Worm (Caenorhabditis elegans): ENCODE data around the gene degt-1.

The degt-1 gene

ce11 chrV:10535325-10535724, 4.8 kb upstream of the degt-1 start:
- no peak for TF ChIP-seq ama-1 (optimal IDR thresholded peaks at IDR 0.05)
- TF ChIP-seq pes-1 (GFP tag; IDR thresholded peaks at IDR 0.05): no peak
- no peak for TF ChIP-seq hmbx-1 (tag; optimal IDR thresholded peaks at IDR 0.05)
- TF ChIP-seq tbx-37 (GFP tag; conservative IDR thresholded peaks at IDR 0.05): no peak
- no peak for TF ChIP-seq tbx-11 (GFP tag; IDR thresholded peaks at IDR 0.05)
- TF ChIP-seq F13C5.2 (tag; optimal IDR thresholded peaks at IDR 0.05): no peak

DNA sequence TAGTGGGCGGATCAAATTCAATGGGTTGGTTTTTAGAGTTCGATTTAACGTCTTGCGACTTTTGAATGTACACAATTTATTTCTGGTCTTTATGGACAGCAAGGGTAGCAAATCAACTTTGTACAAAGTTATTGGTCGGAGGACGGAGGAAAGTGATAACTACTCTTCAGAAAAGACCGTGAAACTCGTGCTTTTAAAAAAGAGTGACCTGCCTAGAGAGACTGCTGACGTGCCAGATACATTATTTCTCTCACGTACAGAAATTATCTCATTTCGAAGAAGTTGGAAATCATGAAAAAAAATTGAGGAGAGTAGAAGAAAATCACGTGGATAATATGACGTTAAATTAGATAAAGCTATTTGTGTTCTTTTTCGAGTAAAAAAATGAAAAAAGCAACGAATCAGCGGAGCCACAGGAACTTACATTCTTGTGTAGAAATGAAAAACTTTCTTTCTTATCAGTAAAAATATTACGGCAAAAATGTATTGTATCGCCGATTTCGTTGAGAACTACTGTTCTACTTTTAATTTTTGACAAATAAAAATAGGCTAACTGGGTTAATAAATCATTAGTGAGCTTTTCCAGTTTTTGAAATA, 3.9 kb upstream of the degt-1 start, which contains the start of gene ppm-1.A:
Gene ppm-1.A, minus strand, starts transcription at position 294 of the 597 bp plus-strand sequence.
- TF ChIP-seq ceh-36 (tag; optimal IDR thresholded peaks at IDR 0.05) (no peak), B0310.2 (tag; optimal IDR thresholded peaks at IDR 0.05) (no peak), ets-7 (tag; optimal IDR thresholded peaks at IDR 0.05) (no peak), hnd-1 (tag; optimal IDR thresholded peaks at IDR 0.05) (no peak), hmg-4 (GFP tag; optimal IDR thresholded peaks at IDR 0.05) (no peak), pes-1 (GFP tag; IDR thresholded peaks at IDR 0.05) (no peak), tbx-11 (GFP tag; IDR thresholded peaks at IDR 0.05) (no peak), tbx-37 (GFP tag; conservative IDR thresholded peaks at IDR 0.05) (no peak), ama-1 (optimal IDR thresholded peaks at IDR 0.05) (no peak), flt-1 (GFP tag; IDR thresholded peaks at IDR 0.05) (no peak), sea-1 (GFP tag; conservative IDR thresholded peaks at IDR 0.05) (no peak), F13C5.2 (tag; optimal IDR thresholded peaks at IDR 0.05) (no peak), ceh-13 (GFP tag; optimal IDR thresholded peaks at IDR 0.05) (no peak), scrt-1 (GFP tag; IDR thresholded peaks at IDR 0.05) (no peak), aly-1 (tag; optimal IDR thresholded peaks at IDR 0.05) (no peak), tra-4 (tag; optimal IDR thresholded peaks at IDR 0.05) (no peak)

- TF ChIP-seq tra-4 (tag; optimal IDR thresholded peaks at IDR 0.05) (no peak), B0310.2 (tag; optimal IDR thresholded peaks at IDR 0.05) (no peak), pes-1 (GFP tag; IDR thresholded peaks at IDR 0.05) (no peak), hnd-1 (tag; optimal IDR thresholded peaks at IDR 0.05) (no peak), hmbx-1 (tag; optimal IDR thresholded peaks at IDR 0.05) (no peak), sea-1 (GFP tag; conservative IDR thresholded peaks at IDR 0.05) (no peak), tbx-37 (GFP tag; conservative IDR thresholded peaks at IDR 0.05) (no peak), F13C5.2 (tag; optimal IDR thresholded peaks at IDR 0.05) (peak; percentile 11), aly-1 (tag; optimal IDR thresholded peaks at IDR 0.05) (no peak), hmg-4 (GFP tag; optimal IDR thresholded peaks at IDR 0.05) (peak; percentile 50), flt-1 (GFP tag; IDR thresholded peaks at IDR 0.05) (no peak)
Observed at ce11 chrV:10536808-10537207, 3.3 kb upstream of the degt-1 start.

- TF ChIP-seq ama-1 (optimal IDR thresholded peaks at IDR 0.05) (no peak), ets-7 (tag; optimal IDR thresholded peaks at IDR 0.05) (no peak), ceh-36 (tag; optimal IDR thresholded peaks at IDR 0.05) (no peak), hmbx-1 (tag; optimal IDR thresholded peaks at IDR 0.05) (no peak)
Observed at ce11 chrV:10539114-10539513, 1.0 kb upstream of the degt-1 start, which contains the start of gene F25D1.8. Gene F25D1.8 (plus strand): TSS chrV:10539414.

DNA sequence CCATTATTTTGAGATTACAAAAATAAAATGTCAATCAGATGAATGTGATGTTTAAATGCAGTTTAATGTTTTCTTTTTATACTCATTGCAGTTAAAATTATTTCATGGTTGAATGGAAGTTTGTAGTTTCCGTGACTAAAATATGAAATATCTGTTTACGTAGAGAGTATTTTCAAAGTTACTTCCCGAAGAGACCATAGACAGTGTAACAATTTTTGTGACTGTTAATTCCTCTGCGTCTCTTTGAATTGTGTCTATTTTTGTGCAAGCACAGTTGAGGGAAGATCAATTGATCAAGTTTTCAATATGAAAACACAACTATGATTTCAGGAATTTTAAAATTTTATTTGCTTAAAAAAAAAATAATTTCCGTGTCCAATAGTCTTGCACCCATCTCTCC, 6.6 kb downstream of the degt-1 start, which contains the start of gene F25D1.5:
Gene F25D1.5, minus strand, starts transcription at position 35 of the 400 bp plus-strand sequence.
- no peak for TF ChIP-seq hnd-1 (tag; optimal IDR thresholded peaks at IDR 0.05)
- no peak for TF ChIP-seq scrt-1 (GFP tag; IDR thresholded peaks at IDR 0.05)
- TF ChIP-seq aly-1 (tag; optimal IDR thresholded peaks at IDR 0.05): no peak
- no peak for TF ChIP-seq B0310.2 (tag; optimal IDR thresholded peaks at IDR 0.05)
- TF ChIP-seq tra-4 (tag; optimal IDR thresholded peaks at IDR 0.05): no peak
- no peak for TF ChIP-seq ceh-13 (GFP tag; optimal IDR thresholded peaks at IDR 0.05)
- TF ChIP-seq pes-1 (GFP tag; IDR thresholded peaks at IDR 0.05): no peak
- no peak for TF ChIP-seq ets-7 (tag; optimal IDR thresholded peaks at IDR 0.05)
- no peak for TF ChIP-seq sea-1 (GFP tag; conservative IDR thresholded peaks at IDR 0.05)
- no peak for TF ChIP-seq flt-1 (GFP tag; IDR thresholded peaks at IDR 0.05)
- TF ChIP-seq hmg-4 (GFP tag; optimal IDR thresholded peaks at IDR 0.05): no peak
- TF ChIP-seq ama-1 (optimal IDR thresholded peaks at IDR 0.05): no peak
- TF ChIP-seq ceh-36 (tag; optimal IDR thresholded peaks at IDR 0.05): no peak
- no peak for TF ChIP-seq F13C5.2 (tag; optimal IDR thresholded peaks at IDR 0.05)
- no peak for TF ChIP-seq hmbx-1 (tag; optimal IDR thresholded peaks at IDR 0.05)
- TF ChIP-seq tbx-11 (GFP tag; IDR thresholded peaks at IDR 0.05): no peak
- no peak for TF ChIP-seq tbx-37 (GFP tag; conservative IDR thresholded peaks at IDR 0.05)

- TF ChIP-seq scrt-1 (GFP tag; IDR thresholded peaks at IDR 0.05) (no peak), flt-1 (GFP tag; IDR thresholded peaks at IDR 0.05) (no peak), hmg-4 (GFP tag; optimal IDR thresholded peaks at IDR 0.05) (no peak), sea-1 (GFP tag; conservative IDR thresholded peaks at IDR 0.05) (no peak), pes-1 (GFP tag; IDR thresholded peaks at IDR 0.05) (no peak), tbx-37 (GFP tag; conservative IDR thresholded peaks at IDR 0.05) (no peak)
Observed at ce11 chrV:10548981-10549380, 8.9 kb downstream of the degt-1 start, which contains the start of gene srd-34. Gene srd-34 (minus strand): TSS chrV:10549081.

- TF ChIP-seq ceh-13 (GFP tag; optimal IDR thresholded peaks at IDR 0.05): no peak
- TF ChIP-seq scrt-1 (GFP tag; IDR thresholded peaks at IDR 0.05): no peak
- no peak for TF ChIP-seq hmg-4 (GFP tag; optimal IDR thresholded peaks at IDR 0.05)
- no peak for TF ChIP-seq pes-1 (GFP tag; IDR thresholded peaks at IDR 0.05)
- no peak for TF ChIP-seq tbx-11 (GFP tag; IDR thresholded peaks at IDR 0.05)
- TF ChIP-seq ama-1 (optimal IDR thresholded peaks at IDR 0.05): no peak
- no peak for TF ChIP-seq B0310.2 (tag; optimal IDR thresholded peaks at IDR 0.05)
- TF ChIP-seq ceh-36 (tag; optimal IDR thresholded peaks at IDR 0.05): no peak
- TF ChIP-seq tbx-37 (GFP tag; conservative IDR thresholded peaks at IDR 0.05): no peak
- TF ChIP-seq sea-1 (GFP tag; conservative IDR thresholded peaks at IDR 0.05): no peak
- TF ChIP-seq aly-1 (tag; optimal IDR thresholded peaks at IDR 0.05): no peak
- no peak for TF ChIP-seq hmbx-1 (tag; optimal IDR thresholded peaks at IDR 0.05)
- TF ChIP-seq ets-7 (tag; optimal IDR thresholded peaks at IDR 0.05): no peak
- TF ChIP-seq tra-4 (tag; optimal IDR thresholded peaks at IDR 0.05): no peak
- no peak for TF ChIP-seq flt-1 (GFP tag; IDR thresholded peaks at IDR 0.05)
- TF ChIP-seq hnd-1 (tag; optimal IDR thresholded peaks at IDR 0.05): no peak
- no peak for TF ChIP-seq F13C5.2 (tag; optimal IDR thresholded peaks at IDR 0.05)
Observed at ce11 chrV:10549717-10550116, 9.6 kb downstream of the degt-1 start, which contains the start of gene F32G8.2. Gene F32G8.2 (plus strand): TSS chrV:10550017.
